Fruit fly (Drosophila melanogaster) whole organism, embryonic: ENCODE data around the gene CG31548.

Source experiments
- CG10462 ChIP-seq: fragments of 200-800 bp; sonication (Bioruptor generic); optimal IDR thresholded peaks from 2 replicates; lab custom pipeline; 2016; ENCODE audit warnings: missing biosample characterization, missing genetic modification characterization
- CG11723 ChIP-seq: fragments of 200-800 bp; sonication (Bioruptor generic); optimal IDR thresholded peaks from 2 replicates; lab custom pipeline; 2017; ENCODE audit warnings: missing biosample characterization, mild to moderate bottlenecking, missing genetic modification characterization
- CG12769 ChIP-seq: fragments of 200-800 bp; sonication (Bioruptor generic); optimal IDR thresholded peaks from 2 replicates; lab custom pipeline; 2019; ENCODE audit warnings: missing biosample characterization, mild to moderate bottlenecking, missing genetic modification characterization, moderate library complexity
- CG13296 ChIP-seq: fragments of 200-800 bp; sonication (Bioruptor generic); optimal IDR thresholded peaks from 3 replicates; lab custom pipeline; 2018; ENCODE audit warnings: missing biosample characterization, mild to moderate bottlenecking, missing genetic modification characterization
- CG13424 ChIP-seq: fragments of 200-800 bp; sonication (Bioruptor generic); optimal IDR thresholded peaks from 2 replicates; lab custom pipeline; 2019; ENCODE audit warnings: missing biosample characterization, mild to moderate bottlenecking, missing genetic modification characterization, moderate library complexity
- CG13624 ChIP-seq: fragments of 200-800 bp; sonication (Bioruptor generic); optimal IDR thresholded peaks from 2 replicates; lab custom pipeline; 2016; ENCODE audit warnings: missing biosample characterization, missing genetic modification characterization
- CG13894 ChIP-seq: fragments of 200-800 bp; sonication (Bioruptor generic); optimal IDR thresholded peaks from 3 replicates; lab custom pipeline; 2018; ENCODE audit warnings: missing biosample characterization, mild to moderate bottlenecking, missing genetic modification characterization, moderate library complexity
- CG15011 ChIP-seq: fragments of 200-800 bp; sonication (Bioruptor generic); optimal IDR thresholded peaks from 3 replicates; lab custom pipeline; 2018; ENCODE audit warnings: missing biosample characterization, mild to moderate bottlenecking, missing genetic modification characterization
- CG18599 ChIP-seq: fragments of 200-800 bp; sonication (Bioruptor generic); optimal IDR thresholded peaks from 3 replicates; lab custom pipeline; 2017; ENCODE audit warnings: missing biosample characterization, missing genetic modification characterization, mild to moderate bottlenecking, moderate library complexity, missing genetic modification reagents
- CG2116 ChIP-seq: fragments of 200-800 bp; sonication (Bioruptor generic); optimal IDR thresholded peaks from 3 replicates; lab custom pipeline; 2018; ENCODE audit warnings: missing biosample characterization, mild to moderate bottlenecking, missing genetic modification characterization
- CG2712 ChIP-seq: fragments of 200-800 bp; optimal IDR thresholded peaks from 3 replicates; lab custom pipeline; 2019; ENCODE audit warnings: missing biosample characterization, mild to moderate bottlenecking, missing genetic modification characterization, moderate library complexity
- CG3065 ChIP-seq: fragments of 200-800 bp; sonication (Bioruptor generic); optimal IDR thresholded peaks from 2 replicates; lab custom pipeline; 2016; ENCODE audit warnings: missing biosample characterization, missing genetic modification characterization
- CG32767 ChIP-seq: fragments of 200-800 bp; sonication (Bioruptor generic); IDR thresholded peaks from 2 replicates; pipeline ENCODE4 v1.3.6; 2022; ENCODE audit warnings: missing biosample characterization, missing genetic modification characterization
- CG3407 ChIP-seq: fragments of 200-800 bp; sonication (Bioruptor generic); optimal IDR thresholded peaks from 2 replicates; lab custom pipeline; 2018; ENCODE audit warnings: missing biosample characterization, mild to moderate bottlenecking, missing genetic modification characterization
- CG4328 ChIP-seq: fragments of 200-800 bp; sonication (Bioruptor generic); optimal IDR thresholded peaks from 3 replicates; lab custom pipeline; 2017; ENCODE audit warnings: missing biosample characterization, missing genetic modification reagents, missing genetic modification characterization
- CG6254 ChIP-seq: fragments of 200-800 bp; sonication (Bioruptor generic); optimal IDR thresholded peaks from 3 replicates; lab custom pipeline; 2017; ENCODE audit warnings: mild to moderate bottlenecking, missing biosample characterization, missing genetic modification reagents, missing genetic modification characterization
- CG6854 ChIP-seq: fragments of 200-800 bp; sonication (Bioruptor generic); optimal IDR thresholded peaks from 3 replicates; lab custom pipeline; 2017; ENCODE audit warnings: missing biosample characterization, mild to moderate bottlenecking, missing genetic modification characterization
- CG7786 ChIP-seq: fragments of 200-800 bp; sonication (Bioruptor generic); optimal IDR thresholded peaks from 2 replicates; lab custom pipeline; 2016; ENCODE audit warnings: missing biosample characterization, missing genetic modification characterization
- CG9215 ChIP-seq: fragments of 200-800 bp; sonication (Bioruptor generic); IDR thresholded peaks from 2 replicates; pipeline ENCODE4 v1.3.6; 2022; ENCODE audit warnings: missing biosample characterization, missing genetic modification characterization
- CG9817 ChIP-seq: fragments of 200-800 bp; sonication (Bioruptor generic); optimal IDR thresholded peaks from 2 replicates; lab custom pipeline; 2018; ENCODE audit warnings: missing biosample characterization, mild to moderate bottlenecking, missing genetic modification characterization, moderate library complexity
- Chrac-16 ChIP-seq: fragments of 200-800 bp; sonication (Bioruptor generic); optimal IDR thresholded peaks from 3 replicates; lab custom pipeline; 2016; ENCODE audit warnings: missing biosample characterization, missing genetic modification characterization
- CkIIα-i1 ChIP-seq: fragments of 200-800 bp; sonication (Bioruptor generic); IDR thresholded peaks from 2 replicates; pipeline ENCODE4 v1.3.6; 2022; ENCODE audit warnings: missing biosample characterization, missing genetic modification characterization
- D ChIP-seq, 2 experiments: fragments of 200-800 bp in 1 of 2; fragments of >200 bp in 1 of 2; sonication (Bioruptor generic) in 1 of 2; optimal IDR thresholded peaks; 2 replicates in 1 of 2; 3 replicates in 1 of 2; lab custom pipeline; 2017; ENCODE audit warnings: mild to moderate bottlenecking in 1 of 2, missing biosample characterization in 1 of 2, missing genetic modification characterization in 1 of 2, missing genetic modification reagents in 1 of 2
- Dbx ChIP-seq: fragments of 200-800 bp; sonication (Bioruptor generic); IDR thresholded peaks from 3 replicates; pipeline ENCODE4 v1.3.6; 2022; ENCODE audit warnings: missing biosample characterization, missing genetic modification characterization
- Doc2 ChIP-seq: fragments of 200-800 bp; sonication (Bioruptor generic); IDR thresholded peaks from 2 replicates; pipeline ENCODE4 v1.3.6; 2022; ENCODE audit warnings: missing biosample characterization, missing genetic modification characterization
- Doc3 ChIP-seq: fragments of 200-800 bp; sonication (Bioruptor generic); IDR thresholded peaks from 3 replicates; pipeline ENCODE4 v1.3.6; 2022; ENCODE audit warnings: missing biosample characterization, missing genetic modification characterization; ENCODE audit not compliant: partially characterized antibody
- Eip74EF ChIP-seq, 2 experiments: fragments of 200-800 bp in 1 of 2; fragments of >200 bp in 1 of 2; sonication (Bioruptor generic) in 1 of 2; optimal IDR thresholded peaks; 2 replicates each; lab custom pipeline; 2017 to 2019; ENCODE audit warnings: missing biosample characterization in 2 of 2, missing genetic modification characterization in 2 of 2, mild to moderate bottlenecking in 1 of 2, moderate library complexity in 1 of 2
- Elba2 ChIP-seq: fragments of 200-800 bp; sonication (Bioruptor generic); optimal IDR thresholded peaks from 3 replicates; lab custom pipeline; 2016; ENCODE audit warnings: missing biosample characterization, missing genetic modification characterization
- HLH3B ChIP-seq: fragments of 200-800 bp; sonication (Bioruptor generic); IDR thresholded peaks from 2 replicates; pipeline ENCODE4 v1.3.6; 2022; ENCODE audit warnings: missing biosample characterization, missing genetic modification characterization
- HLHmδ ChIP-seq: fragments of 200-800 bp; sonication (Bioruptor generic); optimal IDR thresholded peaks from 2 replicates; lab custom pipeline; 2018; ENCODE audit warnings: missing biosample characterization, mild to moderate bottlenecking, missing genetic modification characterization, moderate library complexity
- Hsf ChIP-seq: fragments of 200-800 bp; sonication (Bioruptor generic); optimal IDR thresholded peaks from 3 replicates; lab custom pipeline; 2016; ENCODE audit warnings: missing biosample characterization, missing genetic modification characterization
- Meics ChIP-seq: fragments of 200-800 bp; sonication (Bioruptor generic); optimal IDR thresholded peaks from 2 replicates; lab custom pipeline; 2017; ENCODE audit warnings: missing biosample characterization, mild to moderate bottlenecking, missing genetic modification characterization
- Myb ChIP-seq: fragments of 200-800 bp; sonication (Bioruptor generic); optimal IDR thresholded peaks from 2 replicates; lab custom pipeline; 2016; ENCODE audit warnings: missing biosample characterization, missing genetic modification characterization
- Nf-YC ChIP-seq: fragments of 200-800 bp; optimal IDR thresholded peaks from 3 replicates; lab custom pipeline; 2019; ENCODE audit warnings: missing biosample characterization, mild to moderate bottlenecking, missing genetic modification characterization, moderate library complexity
- NfI ChIP-seq: fragments of 200-800 bp; sonication (Bioruptor generic); optimal IDR thresholded peaks from 3 replicates; lab custom pipeline; 2018; ENCODE audit warnings: missing biosample characterization, mild to moderate bottlenecking, missing genetic modification characterization, moderate library complexity
- Sin3A ChIP-seq: fragments of >200 bp; optimal IDR thresholded peaks from 2 replicates; lab custom pipeline; 2018
- Xbp1 ChIP-seq: fragments of 200-800 bp; sonication (Bioruptor generic); optimal IDR thresholded peaks from 3 replicates; lab custom pipeline; 2016; ENCODE audit warnings: missing biosample characterization, mild to moderate bottlenecking, missing genetic modification characterization
- chif ChIP-seq, 2 experiments: fragments of 200-800 bp; sonication (Bioruptor generic); optimal IDR thresholded peaks; 3 replicates each; lab custom pipeline; 2016; ENCODE audit warnings: missing biosample characterization in 2 of 2, missing genetic modification characterization in 2 of 2
- corto ChIP-seq: fragments of 200-800 bp; sonication (Bioruptor generic); optimal IDR thresholded peaks from 2 replicates; lab custom pipeline; 2016; ENCODE audit warnings: missing biosample characterization, mild to moderate bottlenecking, missing genetic modification characterization, moderate library complexity
- dpn ChIP-seq, 2 experiments: fragments of 200-800 bp; sonication (Bioruptor generic); optimal IDR thresholded peaks; 3 replicates each; lab custom pipeline; 2016; ENCODE audit warnings: missing biosample characterization in 2 of 2, missing genetic modification characterization in 2 of 2
- en ChIP-seq: fragments of 200-800 bp; sonication (Bioruptor generic); optimal IDR thresholded peaks from 2 replicates; lab custom pipeline; 2016; ENCODE audit warnings: missing biosample characterization, missing genetic modification characterization
- gro ChIP-seq: fragments of 200-800 bp; sonication (Bioruptor generic); optimal IDR thresholded peaks from 2 replicates; lab custom pipeline; 2016; ENCODE audit warnings: missing biosample characterization, missing genetic modification characterization
- mirr ChIP-seq: fragments of 200-800 bp; sonication (Bioruptor generic); optimal IDR thresholded peaks from 3 replicates; lab custom pipeline; 2018; ENCODE audit warnings: missing biosample characterization, mild to moderate bottlenecking, missing genetic modification characterization
- odd ChIP-seq: fragments of 200-800 bp; sonication (Bioruptor generic); optimal IDR thresholded peaks from 2 replicates; lab custom pipeline; 2017; ENCODE audit warnings: missing biosample characterization, mild to moderate bottlenecking, missing genetic modification characterization
- pzg ChIP-seq: fragments of 200-800 bp; sonication (Bioruptor generic); optimal IDR thresholded peaks from 3 replicates; lab custom pipeline; 2018; ENCODE audit warnings: missing biosample characterization, mild to moderate bottlenecking, missing genetic modification characterization, moderate library complexity
- run ChIP-seq: fragments of 200-800 bp; sonication (Bioruptor generic); optimal IDR thresholded peaks from 3 replicates; lab custom pipeline; 2018; ENCODE audit warnings: missing biosample characterization, mild to moderate bottlenecking, missing genetic modification characterization
- schlank ChIP-seq: fragments of 200-800 bp; sonication (Bioruptor generic); optimal IDR thresholded peaks from 2 replicates; lab custom pipeline; 2018; ENCODE audit warnings: missing biosample characterization, mild to moderate bottlenecking, missing genetic modification characterization
- seq ChIP-seq: fragments of 200-800 bp; sonication (Bioruptor generic); IDR thresholded peaks from 2 replicates; pipeline ENCODE4 v1.3.6; 2022; ENCODE audit warnings: missing biosample characterization, missing genetic modification characterization
- so ChIP-seq: fragments of 200-800 bp; sonication (Bioruptor generic); IDR thresholded peaks from 3 replicates; pipeline ENCODE4 v1.3.6; 2022; ENCODE audit warnings: missing biosample characterization, missing genetic modification characterization
- trh ChIP-seq: fragments of 200-800 bp; sonication (Bioruptor generic); optimal IDR thresholded peaks from 2 replicates; lab custom pipeline; 2016; ENCODE audit warnings: missing biosample characterization, missing genetic modification characterization

CG31548 gene

DNA sequence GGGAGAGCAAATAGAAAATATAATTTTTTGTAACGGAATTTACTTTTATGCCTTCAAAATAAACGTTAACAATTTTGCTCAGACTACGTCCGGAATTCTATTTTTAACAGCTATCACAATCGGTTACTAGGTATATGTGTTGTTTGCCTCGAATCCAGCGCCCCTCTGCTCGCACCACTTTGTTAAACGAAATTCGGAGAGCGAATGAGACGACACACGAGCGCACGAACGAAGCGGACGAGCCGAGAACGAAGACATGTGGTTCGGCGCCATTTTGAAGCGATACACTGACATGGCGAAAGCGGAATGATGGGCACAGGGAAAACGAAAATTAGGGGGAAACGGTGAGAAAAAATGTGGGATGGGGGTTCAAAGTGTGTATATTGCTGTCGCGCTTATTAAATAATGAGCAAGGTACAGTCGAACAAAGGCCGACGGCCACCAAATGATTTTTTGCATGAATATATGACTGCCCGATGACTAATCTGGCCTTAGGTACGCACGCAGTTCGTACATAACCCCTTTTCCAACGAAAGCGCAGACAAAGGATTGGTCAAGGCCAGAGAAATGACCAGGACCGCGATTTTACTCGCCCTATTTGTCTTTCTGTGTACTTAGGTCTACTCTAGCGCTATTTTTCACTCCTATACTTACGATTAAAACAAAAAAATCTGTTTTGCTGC lies 36.1 kb downstream of the CG31548 start (continued):
- TF ChIP-seq odd (GFP tag; lab: Kevin White, UChicago) (peak; percentile 21), Chrac-16 (GFP tag; lab: Kevin White, UChicago) (no peak), CG9817 (tag; lab: Kevin White, UChicago) (no peak), CG32767 (GFP tag; lab: Robert Waterston, UW) (no peak), CG6254 (peak; percentile 37), CG13624 (GFP tag; lab: Kevin White, UChicago) (no peak), CG13296 (peak; percentile 33), schlank (tag; lab: Kevin White, UChicago) (no peak), CG3407 (no peak), chif (GFP tag; optimal IDR thresholded peaks at IDR 0.05; lab: Kevin White, UChicago) (no peak), Nf-YC (tag; lab: Kevin White, UChicago) (peak; percentile 53), CG9215 (no peak), CG10462 (GFP tag; lab: Kevin White, UChicago) (no peak), D (optimal IDR thresholded peaks at IDR 0.05; lab: Kevin White, UChicago) (peak; percentile 65), D (GFP tag; optimal IDR thresholded peaks at IDR 0.05; lab: Kevin White, UChicago) (no peak), Sin3A (no peak), Xbp1 (peak; percentile 1), CG2712 (no peak), NfI (GFP tag; lab: Kevin White, UChicago) (peak; percentile 13), Eip74EF (GFP tag; optimal IDR thresholded peaks at IDR 0.05; lab: Kevin White, UChicago) (peak in 1 of 2 experiments; percentile 33), Myb (GFP tag; lab: Kevin White, UChicago) (no peak), HLHmδ (GFP tag; lab: Kevin White, UChicago) (peak; percentile 89), CkIIα-i1 (GFP tag; lab: Robert Waterston, UW) (no peak), CG11723 (GFP tag; lab: Kevin White, UChicago) (no peak), CG2116 (no peak), CG13894 (peak; percentile 77), so (GFP tag; lab: Robert Waterston, UW) (no peak), CG12769 (peak; percentile 97), CG7786 (GFP tag; lab: Kevin White, UChicago) (no peak), Elba2 (GFP tag; lab: Kevin White, UChicago) (no peak), CG6854 (no peak), HLH3B (no peak), CG4328 (GFP tag; lab: Kevin White, UChicago) (peak; percentile 2), mirr (GFP tag; lab: Kevin White, UChicago) (peak; percentile 75), corto (peak; percentile 55), pzg (GFP tag; lab: Kevin White, UChicago) (no peak), CG18599 (peak; percentile 39), Meics (GFP tag; lab: Kevin White, UChicago) (peak; percentile 57), CG13424 (no peak), en (GFP tag; lab: Kevin White, UChicago) (no peak), Doc2 (GFP tag; lab: Robert Waterston, UW) (no peak), CG3065 (GFP tag; lab: Kevin White, UChicago) (no peak), gro (peak; percentile 49), Doc3 (no peak), Dbx (GFP tag; lab: Robert Waterston, UW) (no peak), Hsf (GFP tag; lab: Kevin White, UChicago) (no peak), seq (GFP tag; lab: Robert Waterston, UW) (no peak), trh (no peak), CG15011 (GFP tag; lab: Kevin White, UChicago) (no peak), dpn (GFP tag; optimal IDR thresholded peaks at IDR 0.05; lab: Kevin White, UChicago) (no peak), run (no peak)
